Worm (Caenorhabditis elegans) whole organism, young adult: ENCODE results near the gene F43G6.4.
A peak's percentile ranks its signal among the peaks of the same experiment; 100 is the strongest.

Source experiments
- B0336.3 ChIP-seq: fragments of 200-800 bp; sonication (Bioruptor generic); IDR thresholded peaks from 2 replicates; pipeline ENCODE4 v1.3.6; 2022; ENCODE audit warnings: missing genetic modification characterization, missing compliant biosample characterization
- F10E7.11 ChIP-seq: sonication (generic microtip); optimal IDR thresholded peaks from 2 replicates; lab custom pipeline; 2017; ENCODE audit warnings: mild to moderate bottlenecking, missing genetic modification characterization, moderate library complexity, missing compliant biosample characterization
- F49E8.2 ChIP-seq: sonication (generic microtip); optimal IDR thresholded peaks from 3 replicates; lab custom pipeline; 2017; ENCODE audit warnings: missing genetic modification characterization, mild to moderate bottlenecking, missing compliant biosample characterization, antibody characterized with exemption, moderate library complexity; ENCODE audit not compliant: insufficient read depth
- T07F8.4 ChIP-seq: sonication (generic microtip); optimal IDR thresholded peaks from 2 replicates; lab custom pipeline; 2016; ENCODE audit warnings: mild to moderate bottlenecking, missing genetic modification characterization, moderate library complexity, missing compliant biosample characterization
- Y56A3A.18 ChIP-seq: fragments of 200-800 bp; sonication (Bioruptor generic); IDR thresholded peaks from 2 replicates; pipeline ENCODE4 v1.3.6; 2022; ENCODE audit warnings: missing genetic modification reagents, missing genetic modification characterization, missing compliant biosample characterization
- ama-1 ChIP-seq, 3 experiments: fragments of 150-350 bp in 1 of 3; sonication (generic microtip) in 2 of 3; optimal IDR thresholded peaks; 2 replicates each; lab custom pipeline; 2014 to 2018; ENCODE audit warnings: missing biosample characterization in 2 of 3, missing genetic modification characterization in 2 of 3, missing genetic modification reagents in 2 of 3
- atf-7 ChIP-seq: sonication (generic microtip); optimal IDR thresholded peaks from 2 replicates; lab custom pipeline; 2017; ENCODE audit warnings: mild to moderate bottlenecking, missing genetic modification characterization, missing compliant biosample characterization
- athp-1 ChIP-seq: sonication (generic microtip); optimal IDR thresholded peaks from 2 replicates; lab custom pipeline; 2017; ENCODE audit warnings: mild to moderate bottlenecking, missing genetic modification characterization, missing compliant biosample characterization
- attf-5 ChIP-seq: fragments of 200-800 bp; sonication (Bioruptor generic); optimal IDR thresholded peaks from 2 replicates; lab custom pipeline; 2018; ENCODE audit warnings: mild to moderate bottlenecking, missing genetic modification characterization, missing compliant biosample characterization
- bed-2 ChIP-seq: fragments of 200-800 bp; sonication (Bioruptor generic); IDR thresholded peaks from 2 replicates; pipeline ENCODE4 v1.3.6; 2022; ENCODE audit warnings: missing genetic modification reagents, missing genetic modification characterization, missing compliant biosample characterization
- cebp-1 ChIP-seq, 2 experiments: fragments of 200-800 bp in 1 of 2; sonication (Bioruptor generic) in 1 of 2; sonication (generic microtip) in 1 of 2; IDR thresholded peaks in 1 of 2; optimal IDR thresholded peaks in 1 of 2; 2 replicates each; pipeline versions ENCODE4 v1.3.6 to Lab custom; 2017 to 2022; ENCODE audit warnings: missing compliant biosample characterization in 2 of 2, missing genetic modification characterization in 2 of 2, mild to moderate bottlenecking in 1 of 2, missing genetic modification reagents in 1 of 2, moderate library complexity in 1 of 2
- cebp-2 ChIP-seq: fragments of 200-800 bp; sonication (Bioruptor generic); IDR thresholded peaks from 2 replicates; pipeline ENCODE4 v1.3.6; 2022; ENCODE audit warnings: missing genetic modification characterization, missing compliant biosample characterization
- die-1 ChIP-seq: sonication (generic microtip); optimal IDR thresholded peaks from 2 replicates; lab custom pipeline; 2016; ENCODE audit warnings: missing genotype, mild to moderate bottlenecking, missing genetic modification characterization, missing compliant biosample characterization
- dox-1 ChIP-seq: fragments of 200-800 bp; sonication (Bioruptor generic); IDR thresholded peaks from 2 replicates; pipeline ENCODE4 v1.3.6; 2022; ENCODE audit warnings: missing genetic modification reagents, missing genetic modification characterization, missing compliant biosample characterization
- egl-18 ChIP-seq: fragments of 200-800 bp; sonication (Bioruptor generic); IDR thresholded peaks from 2 replicates; pipeline ENCODE4 v1.3.6; 2022; ENCODE audit warnings: missing genetic modification reagents, missing genetic modification characterization, missing compliant biosample characterization
- ekl-4 ChIP-seq: fragments of 200-800 bp; sonication (Bioruptor generic); IDR thresholded peaks from 2 replicates; pipeline ENCODE4 v1.3.6; 2022; ENCODE audit warnings: missing genetic modification reagents, missing genetic modification characterization, missing compliant biosample characterization
- gei-17 ChIP-seq: fragments of 200-800 bp; sonication (Bioruptor generic); optimal IDR thresholded peaks from 2 replicates; lab custom pipeline; 2018; ENCODE audit warnings: mild to moderate bottlenecking, missing genetic modification characterization, missing compliant biosample characterization
- hlh-26 ChIP-seq: fragments of 200-800 bp; sonication (Bioruptor generic); conservative IDR thresholded peaks from 2 replicates; pipeline ENCODE4 v1.3.6; 2022; ENCODE audit warnings: missing genetic modification reagents, missing genetic modification characterization, missing compliant biosample characterization
- hmg-1.2 ChIP-seq: fragments of 200-800 bp; sonication (Bioruptor generic); IDR thresholded peaks from 2 replicates; pipeline ENCODE4 v1.3.6; 2022; ENCODE audit warnings: missing genetic modification reagents, missing genetic modification characterization, missing compliant biosample characterization
- lin-26 ChIP-seq: fragments of 200-800 bp; sonication (Bioruptor generic); IDR thresholded peaks from 2 replicates; pipeline ENCODE4 v1.3.6; 2022; ENCODE audit warnings: missing genetic modification reagents, missing genetic modification characterization, missing compliant biosample characterization
- madf-3 ChIP-seq: fragments of 200-800 bp; sonication (Bioruptor generic); IDR thresholded peaks from 2 replicates; pipeline ENCODE4 v1.3.6; 2022; ENCODE audit warnings: missing genetic modification reagents, missing genetic modification characterization, missing compliant biosample characterization
- mel-28 ChIP-seq: sonication (generic microtip); optimal IDR thresholded peaks from 2 replicates; lab custom pipeline; 2016; ENCODE audit warnings: borderline replicate concordance, mild to moderate bottlenecking, missing genetic modification characterization, missing compliant biosample characterization
- nfya-1 ChIP-seq: sonication (generic microtip); optimal IDR thresholded peaks from 2 replicates; lab custom pipeline; 2017; ENCODE audit warnings: antibody characterized with exemption, missing compliant biosample characterization, missing genetic modification characterization, borderline replicate concordance; ENCODE audit not compliant: insufficient read depth
- nfyb-1 ChIP-seq: fragments of 200-800 bp; sonication (Bioruptor generic); IDR thresholded peaks from 2 replicates; pipeline ENCODE4 v1.3.6; 2022; ENCODE audit warnings: missing genetic modification reagents, missing genetic modification characterization, missing compliant biosample characterization
- nhr-80 ChIP-seq: sonication (generic microtip); optimal IDR thresholded peaks from 2 replicates; lab custom pipeline; 2016; ENCODE audit warnings: missing genetic modification characterization, missing compliant biosample characterization
- pha-4 ChIP-seq: fragments of 150-350 bp; sonication (generic microtip); optimal IDR thresholded peaks from 2 replicates; lab custom pipeline; 2014; ENCODE audit warnings: missing biosample characterization, missing genetic modification reagents, missing genetic modification characterization
- sea-2 ChIP-seq: fragments of 200-800 bp; sonication (Bioruptor generic); IDR thresholded peaks from 2 replicates; pipeline ENCODE4 v1.3.6; 2022; ENCODE audit warnings: missing genetic modification characterization, missing compliant biosample characterization
- snpc-1.1 ChIP-seq: sonication (generic microtip); optimal IDR thresholded peaks from 2 replicates; lab custom pipeline; 2017; ENCODE audit warnings: missing genetic modification characterization, mild to moderate bottlenecking, missing compliant biosample characterization, antibody characterized with exemption, moderate library complexity, missing genotype, missing genetic modification reagents; ENCODE audit not compliant: insufficient read depth
- snpc-3.4 ChIP-seq: sonication (generic microtip); optimal IDR thresholded peaks from 2 replicates; lab custom pipeline; 2017; ENCODE audit warnings: missing genetic modification characterization, mild to moderate bottlenecking, missing compliant biosample characterization, antibody characterized with exemption, moderate library complexity, missing genotype, missing genetic modification reagents
- snpc-4 ChIP-seq, 5 experiments: fragments of 150-350 bp in 1 of 5; sonication (generic microtip) in 4 of 5; optimal IDR thresholded peaks; 2 replicates each; lab custom pipeline; 2014 to 2018; ENCODE audit warnings: missing genetic modification characterization in 5 of 5, missing biosample characterization in 3 of 5, antibody characterized with exemption in 2 of 5, mild to moderate bottlenecking in 2 of 5, missing compliant biosample characterization in 2 of 5, missing genotype in 2 of 5, moderate library complexity in 2 of 5, missing genetic modification reagents in 1 of 5
- somi-1 ChIP-seq: fragments of 200-800 bp; sonication (Bioruptor generic); optimal IDR thresholded peaks from 2 replicates; lab custom pipeline; 2018; ENCODE audit warnings: mild to moderate bottlenecking, missing genetic modification characterization, missing compliant biosample characterization
- tlf-1 ChIP-seq: fragments of 200-800 bp; sonication (Bioruptor generic); optimal IDR thresholded peaks from 2 replicates; lab custom pipeline; 2018; ENCODE audit warnings: mild to moderate bottlenecking, missing genetic modification characterization, missing compliant biosample characterization
- zfh-2 ChIP-seq: fragments of 200-800 bp; sonication (Bioruptor generic); conservative IDR thresholded peaks from 2 replicates; pipeline ENCODE4 v1.3.6; 2022; ENCODE audit warnings: missing genetic modification reagents, missing genetic modification characterization, missing compliant biosample characterization
- zim-3 ChIP-seq: sonication (generic microtip); optimal IDR thresholded peaks from 2 replicates; lab custom pipeline; 2017; ENCODE audit warnings: mild to moderate bottlenecking, missing genetic modification characterization, moderate library complexity, missing compliant biosample characterization
- ztf-26 ChIP-seq: sonication (generic microtip); optimal IDR thresholded peaks from 2 replicates; lab custom pipeline; 2017; ENCODE audit warnings: missing genetic modification characterization, missing compliant biosample characterization

The F43G6.4 gene

DNA sequence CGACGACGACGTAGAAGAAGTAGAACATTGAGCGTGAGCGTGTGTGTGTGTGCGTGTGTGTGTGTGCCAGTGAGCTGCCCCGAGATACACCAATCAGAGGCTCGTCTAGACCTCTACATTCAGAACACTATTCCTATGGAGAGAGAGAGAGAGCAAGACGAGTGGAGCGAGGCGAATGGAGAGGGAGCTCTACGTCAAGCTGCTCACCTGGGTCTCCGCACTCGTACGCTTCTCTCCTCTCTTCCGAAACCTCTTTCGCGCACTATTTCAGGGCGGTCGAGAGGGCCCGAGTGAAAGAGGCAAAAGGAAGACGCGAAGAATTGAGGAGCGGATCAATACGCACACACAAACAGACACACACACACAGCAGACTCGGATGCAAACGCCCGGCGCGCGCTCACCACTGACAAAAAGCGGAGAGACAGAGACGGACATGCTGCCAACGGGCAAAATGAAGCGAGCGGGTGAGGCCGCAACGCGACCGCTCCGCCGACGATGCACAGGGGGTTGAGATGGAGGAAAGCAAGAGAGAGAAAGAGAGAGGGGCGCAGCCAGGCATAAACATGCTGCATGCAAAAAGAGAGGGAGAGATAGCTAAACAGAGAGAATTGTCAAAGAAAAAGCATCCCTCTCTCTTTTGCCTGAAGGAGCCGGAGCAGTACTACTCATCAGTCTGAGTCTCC, 40.9 kb upstream of the F43G6.4 start (continued):
- peak; percentile 84 for TF ChIP-seq dox-1 (GFP tag; lab: Robert Waterston, UW)
- no peak for TF ChIP-seq Y56A3A.18 (GFP tag; lab: Robert Waterston, UW)
- no peak for TF ChIP-seq mel-28 (tag; lab: Kevin White, UChicago)
- no peak for TF ChIP-seq ama-1 (optimal IDR thresholded peaks at IDR 0.05; lab: Kevin White, UChicago)
- no peak for TF ChIP-seq ama-1 (GFP tag; optimal IDR thresholded peaks at IDR 0.05; lab: Kevin White, UChicago)
- 0 out of 2 replicates have a peak, but pooled peaks have one; percentile 57 for TF ChIP-seq ekl-4 (GFP tag; lab: Robert Waterston, UW)
- TF ChIP-seq madf-3 (GFP tag; lab: Robert Waterston, UW): 0 out of 2 replicates have a peak, but pooled peaks have one; percentile 63
- TF ChIP-seq B0336.3: peak; percentile 91
- peak; percentile 22 for TF ChIP-seq tlf-1
- TF ChIP-seq gei-17: peak; percentile 65
- TF ChIP-seq egl-18 (GFP tag; lab: Robert Waterston, UW): no peak
- peak; percentile 60 for TF ChIP-seq die-1 (tag; lab: Kevin White, UChicago)
- peak; percentile 81; the same call in 1 of the 2 replicates for TF ChIP-seq nfyb-1 (GFP tag; lab: Robert Waterston, UW)
- no peak for TF ChIP-seq snpc-3.4 (tag; lab: Kevin White, UChicago)
- peak; percentile 17 for TF ChIP-seq somi-1
- TF ChIP-seq F49E8.2 (tag; lab: Kevin White, UChicago): no peak
- peak; percentile 99 for TF ChIP-seq zfh-2 (GFP tag; lab: Robert Waterston, UW)
- TF ChIP-seq atf-7 (tag; lab: Kevin White, UChicago): peak; percentile 75
- TF ChIP-seq nfya-1 (tag; lab: Kevin White, UChicago): no peak
- no peak for TF ChIP-seq snpc-1.1 (tag; lab: Kevin White, UChicago)
- peak; percentile 53 for TF ChIP-seq athp-1 (tag; lab: Kevin White, UChicago)
- TF ChIP-seq cebp-2 (GFP tag; lab: Robert Waterston, UW): no peak
- 0 out of 2 replicates have a peak, but pooled peaks have one; percentile 50 for TF ChIP-seq cebp-1 (GFP tag; IDR thresholded peaks at IDR 0.05; lab: Robert Waterston, UW)
- peak; percentile 90 for TF ChIP-seq cebp-1 (tag; optimal IDR thresholded peaks at IDR 0.05; lab: Kevin White, UChicago)
- peak; percentile 83 for TF ChIP-seq nhr-80 (tag; lab: Kevin White, UChicago)
- TF ChIP-seq pha-4 (tag; lab: Kevin White, UChicago): no peak
- no peak for TF ChIP-seq hlh-26
- peak; percentile 49; the same call in 1 of the 2 replicates for TF ChIP-seq bed-2 (GFP tag; lab: Robert Waterston, UW)
- TF ChIP-seq snpc-4 (GFP tag; optimal IDR thresholded peaks at IDR 0.05; lab: Kevin White, UChicago): no peak
- peak in 3 of 4 experiments; percentile 51 to 74 (median 59) for TF ChIP-seq snpc-4 (tag; optimal IDR thresholded peaks at IDR 0.05; lab: Kevin White, UChicago)
- peak; percentile 89 for TF ChIP-seq attf-5 (GFP tag; lab: Kevin White, UChicago)
- TF ChIP-seq sea-2 (GFP tag; lab: Robert Waterston, UW): no peak
- TF ChIP-seq ztf-26 (tag; lab: Kevin White, UChicago): peak; percentile 2
- TF ChIP-seq hmg-1.2: peak; percentile 85
- no peak for TF ChIP-seq zim-3
- 0 out of 2 replicates have a peak, but pooled peaks have one; percentile 61 for TF ChIP-seq lin-26 (GFP tag; lab: Robert Waterston, UW)
- peak; percentile 51 for TF ChIP-seq F10E7.11
- TF ChIP-seq T07F8.4 (tag; lab: Kevin White, UChicago): peak; percentile 41
